In the genomic region with DNA sequence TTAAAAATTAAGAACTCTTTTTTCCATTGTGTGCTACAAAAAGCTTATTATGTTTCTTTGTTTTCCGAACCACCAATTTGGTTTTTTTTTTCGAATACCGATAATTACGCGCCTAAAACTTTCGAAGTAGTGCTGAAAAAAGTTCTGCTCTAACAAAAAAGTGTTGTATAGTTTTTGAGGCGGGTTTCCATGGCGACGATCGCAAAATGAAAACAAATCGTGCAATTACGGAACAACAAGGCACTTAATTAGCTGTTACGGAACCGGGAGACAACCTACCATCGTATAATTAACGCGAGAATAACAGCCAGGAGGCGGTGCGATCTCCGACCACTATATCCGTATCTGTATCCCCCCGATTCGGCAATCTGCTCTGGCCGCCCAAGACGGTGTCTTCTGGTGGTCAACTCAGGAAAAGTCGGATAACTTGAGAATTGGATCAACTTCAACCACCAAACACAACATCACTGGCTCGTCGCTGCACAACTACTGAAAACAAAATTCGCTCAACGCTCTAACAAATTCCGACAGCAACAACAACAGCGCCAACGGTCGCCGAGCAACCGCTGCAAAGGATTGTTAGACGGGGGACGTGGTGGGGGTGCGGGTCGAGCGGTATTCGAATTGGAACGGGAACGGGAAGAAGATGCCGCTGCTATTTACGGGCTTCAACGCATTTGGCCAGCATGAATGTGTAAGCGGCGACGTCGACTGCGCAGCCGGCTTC, we compare ENCODE assay signal across 2 fruit fly cellular contexts.
TF ChIP-seq lines count a peak whose summit lies in the region.

A gene (plus strand): TSS at position 169 of the 727 bp plus-strand sequence.
A gene (minus strand): TSS at position 495 of the 727 bp plus-strand sequence.

TF ChIP-seq in whole organism, adult, 20 proteins besides CTCF, POLR2A, EP300 and RAD21 (continued from another document):
- peak; percentile 26 for TF ChIP-seq pad (GFP tag; optimal IDR thresholded peaks at IDR 0.05; lab: Kevin White, UChicago)
- TF ChIP-seq toe (GFP tag; optimal IDR thresholded peaks at IDR 0.05; lab: Kevin White, UChicago): no peak
- no peak for TF ChIP-seq CG5204 (GFP tag; optimal IDR thresholded peaks at IDR 0.05; lab: Kevin White, UChicago)

TF ChIP-seq in whole organism, embryonic, 481 proteins besides CTCF, POLR2A, EP300 and RAD21 (continued from another document and continues in another):
- no peak for TF ChIP-seq Oaz (GFP tag; IDR thresholded peaks at IDR 0.05; lab: Robert Waterston, UW)
- no peak for TF ChIP-seq CG7963 (GFP tag; IDR thresholded peaks at IDR 0.05; lab: Robert Waterston, UW; ENCODE audit: partially characterized antibody)
- TF ChIP-seq CG4282 (GFP tag; optimal IDR thresholded peaks at IDR 0.05; lab: Kevin White, UChicago): no peak
- no peak for TF ChIP-seq CG7786 (GFP tag; optimal IDR thresholded peaks at IDR 0.05; lab: Kevin White, UChicago)
- peak; percentile 82 for TF ChIP-seq CG4360 (GFP tag; IDR thresholded peaks at IDR 0.05; lab: Robert Waterston, UW)
- no peak for TF ChIP-seq Kr (GFP tag; optimal IDR thresholded peaks at IDR 0.05; lab: Kevin White, UChicago)
- TF ChIP-seq pzg (GFP tag; optimal IDR thresholded peaks at IDR 0.05; lab: Kevin White, UChicago): peak; percentile 35
- no peak for TF ChIP-seq dmrt99B (tag; optimal IDR thresholded peaks at IDR 0.05; lab: Kevin White, UChicago)
- TF ChIP-seq CG15696 (tag; optimal IDR thresholded peaks at IDR 0.05; lab: Kevin White, UChicago): no peak
- TF ChIP-seq shn (GFP tag; optimal IDR thresholded peaks at IDR 0.05; lab: Kevin White, UChicago): no peak
- TF ChIP-seq jigr1 (GFP tag; IDR thresholded peaks at IDR 0.05; lab: Robert Waterston, UW): no peak
- TF ChIP-seq MTF-1 (GFP tag; optimal IDR thresholded peaks at IDR 0.05; lab: Kevin White, UChicago; ENCODE audit: borderline replicate concordance): no peak
- no peak for TF ChIP-seq Hand (GFP tag; optimal IDR thresholded peaks at IDR 0.05; lab: Kevin White, UChicago)
- no peak for TF ChIP-seq bowl (GFP tag; IDR thresholded peaks at IDR 0.05; lab: Robert Waterston, UW)
- no peak for TF ChIP-seq lola (GFP tag; optimal IDR thresholded peaks at IDR 0.05; lab: Kevin White, UChicago)
- peak; percentile 10 for TF ChIP-seq CG9437 (GFP tag; optimal IDR thresholded peaks at IDR 0.05; lab: Kevin White, UChicago)
- TF ChIP-seq ara (GFP tag; IDR thresholded peaks at IDR 0.05; lab: Robert Waterston, UW): no peak
- no peak for TF ChIP-seq YL-1 (GFP tag; optimal IDR thresholded peaks at IDR 0.05; lab: Kevin White, UChicago)
- TF ChIP-seq CG2129 (GFP tag; IDR thresholded peaks at IDR 0.05; lab: Robert Waterston, UW; ENCODE audit: partially characterized antibody): no peak
- no peak for TF ChIP-seq nerfin-2 (GFP tag; IDR thresholded peaks at IDR 0.05; lab: Robert Waterston, UW; ENCODE audit: partially characterized antibody)
- TF ChIP-seq Chrac-16 (GFP tag; optimal IDR thresholded peaks at IDR 0.05; lab: Kevin White, UChicago): no peak
- TF ChIP-seq gce (GFP tag; IDR thresholded peaks at IDR 0.05; lab: Robert Waterston, UW): no peak
- no peak for TF ChIP-seq zf30C (GFP tag; optimal IDR thresholded peaks at IDR 0.05; lab: Kevin White, UChicago)
- TF ChIP-seq CG18764 (GFP tag; optimal IDR thresholded peaks at IDR 0.05; lab: Kevin White, UChicago): no peak
- no peak for TF ChIP-seq az2 (GFP tag; optimal IDR thresholded peaks at IDR 0.05; lab: Kevin White, UChicago)
- no peak for TF ChIP-seq CG15514 (GFP tag; optimal IDR thresholded peaks at IDR 0.05; lab: Kevin White, UChicago)
- TF ChIP-seq Dp (GFP tag; optimal IDR thresholded peaks at IDR 0.05; lab: Kevin White, UChicago): peak; percentile 81
- no peak for TF ChIP-seq fd64A (GFP tag; optimal IDR thresholded peaks at IDR 0.05; lab: Kevin White, UChicago)
- no peak for TF ChIP-seq esg (GFP tag; conservative IDR thresholded peaks at IDR 0.05; lab: Robert Waterston, UW)
- peak; percentile 35 for TF ChIP-seq MBD-R2 (GFP tag; IDR thresholded peaks at IDR 0.05; lab: Robert Waterston, UW)
- TF ChIP-seq CG12219 (GFP tag; optimal IDR thresholded peaks at IDR 0.05; lab: Kevin White, UChicago): no peak
- no peak for TF ChIP-seq CG7271 (tag; optimal IDR thresholded peaks at IDR 0.05; lab: Kevin White, UChicago)
- TF ChIP-seq HLHmδ (GFP tag; optimal IDR thresholded peaks at IDR 0.05; lab: Kevin White, UChicago): no peak
- no peak for TF ChIP-seq h (optimal IDR thresholded peaks at IDR 0.05; lab: Kevin White, UChicago)
- TF ChIP-seq CG1529 (GFP tag; optimal IDR thresholded peaks at IDR 0.05; lab: Kevin White, UChicago): no peak
- no peak for TF ChIP-seq CG12391 (tag; optimal IDR thresholded peaks at IDR 0.05; lab: Kevin White, UChicago)
- TF ChIP-seq p53 (GFP tag; optimal IDR thresholded peaks at IDR 0.05; lab: Kevin White, UChicago): no peak
- no peak for TF ChIP-seq CG8290 (GFP tag; optimal IDR thresholded peaks at IDR 0.05; lab: Kevin White, UChicago)
- TF ChIP-seq CG8290 (tag; optimal IDR thresholded peaks at IDR 0.05; lab: Kevin White, UChicago): no peak
- TF ChIP-seq trh (GFP tag; optimal IDR thresholded peaks at IDR 0.05; lab: Kevin White, UChicago): no peak
- TF ChIP-seq CG31441 (GFP tag; IDR thresholded peaks at IDR 0.05; lab: Robert Waterston, UW): no peak
- TF ChIP-seq CG18619 (GFP tag; optimal IDR thresholded peaks at IDR 0.05; lab: Kevin White, UChicago): no peak
- TF ChIP-seq CG10274 (GFP tag; optimal IDR thresholded peaks at IDR 0.05; lab: Kevin White, UChicago): no peak
- no peak for TF ChIP-seq tup (GFP tag; optimal IDR thresholded peaks at IDR 0.05; lab: Kevin White, UChicago)
- no peak for TF ChIP-seq CG9932 (GFP tag; IDR thresholded peaks at IDR 0.05; lab: Robert Waterston, UW)
- TF ChIP-seq odd (GFP tag; optimal IDR thresholded peaks at IDR 0.05; lab: Kevin White, UChicago): no peak
- TF ChIP-seq CG10959 (GFP tag; IDR thresholded peaks at IDR 0.05; lab: Robert Waterston, UW): no peak
- no peak for TF ChIP-seq z (GFP tag; IDR thresholded peaks at IDR 0.05; lab: Robert Waterston, UW)
- TF ChIP-seq CG11723 (GFP tag; optimal IDR thresholded peaks at IDR 0.05; lab: Kevin White, UChicago): no peak
- TF ChIP-seq CG12942 (GFP tag; optimal IDR thresholded peaks at IDR 0.05; lab: Kevin White, UChicago): no peak
- no peak for TF ChIP-seq TFAM (GFP tag; optimal IDR thresholded peaks at IDR 0.05; lab: Kevin White, UChicago)
- TF ChIP-seq HmgZ (tag; optimal IDR thresholded peaks at IDR 0.05; lab: Kevin White, UChicago): no peak
- no peak for TF ChIP-seq CG7839 (tag; optimal IDR thresholded peaks at IDR 0.05; lab: Kevin White, UChicago)
- no peak for TF ChIP-seq CrebB (tag; optimal IDR thresholded peaks at IDR 0.05; lab: Kevin White, UChicago)
- no peak for TF ChIP-seq rib (GFP tag; IDR thresholded peaks at IDR 0.05; lab: Robert Waterston, UW)
- no peak for TF ChIP-seq CG13296 (GFP tag; optimal IDR thresholded peaks at IDR 0.05; lab: Kevin White, UChicago)
- no peak for TF ChIP-seq CG8944 (GFP tag; optimal IDR thresholded peaks at IDR 0.05; lab: Kevin White, UChicago)
- 0 out of 3 replicates have a peak, but pooled peaks have one; percentile 3 for TF ChIP-seq sr (GFP tag; IDR thresholded peaks at IDR 0.05; lab: Robert Waterston, UW)
- no peak for TF ChIP-seq kay (GFP tag; optimal IDR thresholded peaks at IDR 0.05; lab: Kevin White, UChicago)
- TF ChIP-seq Dfd (GFP tag; optimal IDR thresholded peaks at IDR 0.05; lab: Kevin White, UChicago): no peak
- 0 out of 2 replicates have a peak, but pooled peaks have one; percentile 21 for TF ChIP-seq bbx (GFP tag; IDR thresholded peaks at IDR 0.05; lab: Robert Waterston, UW; ENCODE audit: partially characterized antibody)
- TF ChIP-seq CG31224 (GFP tag; IDR thresholded peaks at IDR 0.05; lab: Robert Waterston, UW): no peak
- no peak for TF ChIP-seq Bgb (GFP tag; IDR thresholded peaks at IDR 0.05; lab: Robert Waterston, UW; ENCODE audit: partially characterized antibody)
- no peak for TF ChIP-seq ab (GFP tag; optimal IDR thresholded peaks at IDR 0.05; lab: Kevin White, UChicago)
- TF ChIP-seq CG31365 (tag; optimal IDR thresholded peaks at IDR 0.05; lab: Kevin White, UChicago): peak; percentile 14
- no peak for TF ChIP-seq dysf (GFP tag; IDR thresholded peaks at IDR 0.05; lab: Robert Waterston, UW)
- no peak for TF ChIP-seq CG11504 (tag; optimal IDR thresholded peaks at IDR 0.05; lab: Kevin White, UChicago)
- no peak for TF ChIP-seq Doc3 (GFP tag; IDR thresholded peaks at IDR 0.05; lab: Robert Waterston, UW; ENCODE audit: partially characterized antibody)
- TF ChIP-seq CG8281 (tag; optimal IDR thresholded peaks at IDR 0.05; lab: Kevin White, UChicago): no peak
- no peak for TF ChIP-seq CG15073 (GFP tag; optimal IDR thresholded peaks at IDR 0.05; lab: Kevin White, UChicago)
- no peak for TF ChIP-seq Hmx (GFP tag; optimal IDR thresholded peaks at IDR 0.05; lab: Kevin White, UChicago)
- TF ChIP-seq pb (GFP tag; optimal IDR thresholded peaks at IDR 0.05; lab: Kevin White, UChicago): no peak
- TF ChIP-seq vvl (GFP tag; IDR thresholded peaks at IDR 0.05; lab: Robert Waterston, UW): no peak
- TF ChIP-seq CG1647 (GFP tag; optimal IDR thresholded peaks at IDR 0.05; lab: Kevin White, UChicago): no peak
- TF ChIP-seq CG10267 (tag; optimal IDR thresholded peaks at IDR 0.05; lab: Kevin White, UChicago): peak; percentile 68
- TF ChIP-seq E2f2 (GFP tag; IDR thresholded peaks at IDR 0.05; lab: Robert Waterston, UW): peak; percentile 90
- no peak for TF ChIP-seq Ets97D (GFP tag; optimal IDR thresholded peaks at IDR 0.05; lab: Kevin White, UChicago)
- TF ChIP-seq Vsx1 (GFP tag; optimal IDR thresholded peaks at IDR 0.05; lab: Kevin White, UChicago): peak; percentile 91
- TF ChIP-seq zfh2 (GFP tag; optimal IDR thresholded peaks at IDR 0.05; lab: Kevin White, UChicago): no peak
- no peak for TF ChIP-seq da (GFP tag; optimal IDR thresholded peaks at IDR 0.05; lab: Kevin White, UChicago)
- TF ChIP-seq Sry-δ (GFP tag; optimal IDR thresholded peaks at IDR 0.05; lab: Kevin White, UChicago): peak; percentile 72
- no peak for TF ChIP-seq CG1602 (GFP tag; optimal IDR thresholded peaks at IDR 0.05; lab: Kevin White, UChicago)
- no peak for TF ChIP-seq slbo (GFP tag; IDR thresholded peaks at IDR 0.05; lab: Robert Waterston, UW)
- TF ChIP-seq CG13287 (GFP tag; IDR thresholded peaks at IDR 0.05; lab: Robert Waterston, UW; ENCODE audit: partially characterized antibody): peak; percentile 36
- TF ChIP-seq fd102C (GFP tag; optimal IDR thresholded peaks at IDR 0.05; lab: Kevin White, UChicago): no peak
- TF ChIP-seq Dll (GFP tag; IDR thresholded peaks at IDR 0.05; lab: Robert Waterston, UW; ENCODE audit: partially characterized antibody): peak; percentile 37; the same call in 1 of the 4 replicates
- TF ChIP-seq CG4707 (GFP tag; optimal IDR thresholded peaks at IDR 0.05; lab: Kevin White, UChicago): no peak
- TF ChIP-seq hbn (GFP tag; IDR thresholded peaks at IDR 0.05; lab: Robert Waterston, UW; ENCODE audit: partially characterized antibody): no peak
- TF ChIP-seq CG12236 (GFP tag; optimal IDR thresholded peaks at IDR 0.05; lab: Kevin White, UChicago): no peak
- no peak for TF ChIP-seq scrt (GFP tag; optimal IDR thresholded peaks at IDR 0.05; lab: Kevin White, UChicago)
- TF ChIP-seq Aef1 (GFP tag; IDR thresholded peaks at IDR 0.05; lab: Robert Waterston, UW): no peak
- no peak for TF ChIP-seq ham (GFP tag; IDR thresholded peaks at IDR 0.05; lab: Robert Waterston, UW)
- no peak for TF ChIP-seq lab (GFP tag; optimal IDR thresholded peaks at IDR 0.05; lab: Kevin White, UChicago)
- TF ChIP-seq CG11247 (GFP tag; IDR thresholded peaks at IDR 0.05; lab: Robert Waterston, UW): no peak
- TF ChIP-seq Dref (GFP tag; IDR thresholded peaks at IDR 0.05; lab: Robert Waterston, UW): peak; percentile 60
- no peak for TF ChIP-seq lbe (GFP tag; optimal IDR thresholded peaks at IDR 0.05; lab: Kevin White, UChicago)
- TF ChIP-seq Optix (GFP tag; IDR thresholded peaks at IDR 0.05; lab: Robert Waterston, UW): no peak
- no peak for TF ChIP-seq CG7357 (GFP tag; IDR thresholded peaks at IDR 0.05; lab: Robert Waterston, UW)
- no peak for TF ChIP-seq CG2678 (tag; optimal IDR thresholded peaks at IDR 0.05; lab: Kevin White, UChicago)
- TF ChIP-seq Hr39 (optimal IDR thresholded peaks at IDR 0.05; lab: Kevin White, UChicago): no peak
- TF ChIP-seq ap (GFP tag; IDR thresholded peaks at IDR 0.05; lab: Robert Waterston, UW): no peak
- no peak for TF ChIP-seq oc (tag; optimal IDR thresholded peaks at IDR 0.05; lab: Kevin White, UChicago)
- TF ChIP-seq Lhr (GFP tag; optimal IDR thresholded peaks at IDR 0.05; lab: Kevin White, UChicago): no peak
- TF ChIP-seq Rfx (GFP tag; IDR thresholded peaks at IDR 0.05; lab: Robert Waterston, UW): peak; percentile 97
- peak; percentile 88 for TF ChIP-seq CG2116 (GFP tag; optimal IDR thresholded peaks at IDR 0.05; lab: Kevin White, UChicago)
- no peak for TF ChIP-seq abd-A (tag; optimal IDR thresholded peaks at IDR 0.05; lab: Kevin White, UChicago)
- no peak for TF ChIP-seq CG2889 (GFP tag; IDR thresholded peaks at IDR 0.05; lab: Robert Waterston, UW)
- no peak for TF ChIP-seq row (GFP tag; IDR thresholded peaks at IDR 0.05; lab: Robert Waterston, UW)
- peak in 1 of 2 experiments; percentile 28 for TF ChIP-seq crp (GFP tag; optimal IDR thresholded peaks at IDR 0.05; lab: Kevin White, UChicago)
- no peak for TF ChIP-seq pum (GFP tag; optimal IDR thresholded peaks at IDR 0.05; lab: Kevin White, UChicago)
- no peak for TF ChIP-seq Doc2 (GFP tag; IDR thresholded peaks at IDR 0.05; lab: Robert Waterston, UW)
- TF ChIP-seq NC2α (GFP tag; optimal IDR thresholded peaks at IDR 0.05; lab: Kevin White, UChicago): no peak
- no peak for TF ChIP-seq CG17361 (GFP tag; IDR thresholded peaks at IDR 0.05; lab: Robert Waterston, UW)
- TF ChIP-seq CG10321 (GFP tag; IDR thresholded peaks at IDR 0.05; lab: Robert Waterston, UW): no peak
- TF ChIP-seq CG15269 (tag; optimal IDR thresholded peaks at IDR 0.05; lab: Kevin White, UChicago): no peak
- no peak for TF ChIP-seq zen (tag; optimal IDR thresholded peaks at IDR 0.05; lab: Kevin White, UChicago)
- no peak for TF ChIP-seq Lpt (GFP tag; optimal IDR thresholded peaks at IDR 0.05; lab: Kevin White, UChicago)
- no peak for TF ChIP-seq CG8924 (tag; optimal IDR thresholded peaks at IDR 0.05; lab: Kevin White, UChicago)
- no peak for TF ChIP-seq zen2 (GFP tag; IDR thresholded peaks at IDR 0.05; lab: Robert Waterston, UW; ENCODE audit: partially characterized antibody)
- peak in 1 of 2 experiments; percentile 81 for TF ChIP-seq Pdp1 (GFP tag; optimal IDR thresholded peaks at IDR 0.05; lab: Kevin White, UChicago)
- peak; percentile 92 for TF ChIP-seq crol (GFP tag; IDR thresholded peaks at IDR 0.05; lab: Robert Waterston, UW)
- no peak for TF ChIP-seq Med (GFP tag; lab: Kevin White, UChicago)
- peak; percentile 36 for TF ChIP-seq kni (GFP tag; optimal IDR thresholded peaks at IDR 0.05; lab: Kevin White, UChicago)
- TF ChIP-seq Sry-β (GFP tag; optimal IDR thresholded peaks at IDR 0.05; lab: Kevin White, UChicago): no peak
